Fruit fly (Drosophila melanogaster): Measurements from ENCODE around the gene Wdr37.
A peak's percentile ranks its signal among the peaks of the same experiment; 100 is the strongest.

- TF ChIP-seq psq (optimal IDR thresholded peaks at IDR 0.05) (no peak), pan (optimal IDR thresholded peaks at IDR 0.05) (no peak), Dll (optimal IDR thresholded peaks at IDR 0.05) (peak; percentile 67)
Measured at dm6 chr3R:18447146-18447773, 44.7 kb upstream of the Wdr37 start.
